Fruit fly (Drosophila melanogaster): ENCODE data around the gene Mpv17.

Mpv17 gene

dm6 chr4:984755-985154, 44.4 kb downstream of the Mpv17 start:
- TF ChIP-seq gsb-n (tag; optimal IDR thresholded peaks at IDR 0.05) (peak; percentile 25), CG18599 (GFP tag; optimal IDR thresholded peaks at IDR 0.05) (no peak), Oaz (GFP tag; IDR thresholded peaks at IDR 0.05) (no peak), BEAF-32 (GFP tag; optimal IDR thresholded peaks at IDR 0.05) (peak; percentile 3), Nf-YC (tag; optimal IDR thresholded peaks at IDR 0.05) (peak; percentile 10), nerfin-1 (tag; optimal IDR thresholded peaks at IDR 0.05) (peak; percentile 46), pros (GFP tag; optimal IDR thresholded peaks at IDR 0.05) (peak; percentile 62), C15 (GFP tag; IDR thresholded peaks at IDR 0.05) (no peak), YL-1 (GFP tag; optimal IDR thresholded peaks at IDR 0.05) (no peak), Hey (tag; optimal IDR thresholded peaks at IDR 0.05) (peak; percentile 70), CG13894 (tag; optimal IDR thresholded peaks at IDR 0.05) (peak; percentile 25), esg (GFP tag; conservative IDR thresholded peaks at IDR 0.05) (no peak), sima (GFP tag; optimal IDR thresholded peaks at IDR 0.05) (no peak), ab (GFP tag; optimal IDR thresholded peaks at IDR 0.05) (no peak), ewg (GFP tag; optimal IDR thresholded peaks at IDR 0.05) (no peak), Sry-δ (GFP tag; optimal IDR thresholded peaks at IDR 0.05) (peak; percentile 8), CG15479 (GFP tag; optimal IDR thresholded peaks at IDR 0.05) (peak; percentile 40), CG2199 (GFP tag; IDR thresholded peaks at IDR 0.05) (peak; percentile 99), tll (GFP tag; optimal IDR thresholded peaks at IDR 0.05) (peak in 1 of 2 experiments; percentile 84), sim (GFP tag; IDR thresholded peaks at IDR 0.05) (0 out of 2 replicates have a peak, but pooled peaks have one; percentile 8), bcd (GFP tag; optimal IDR thresholded peaks at IDR 0.05) (no peak), CG13287 (GFP tag; IDR thresholded peaks at IDR 0.05; ENCODE audit: partially characterized antibody) (no peak), Ada2b (GFP tag; IDR thresholded peaks at IDR 0.05) (no peak), CG14710 (tag; optimal IDR thresholded peaks at IDR 0.05) (no peak)

DNA sequence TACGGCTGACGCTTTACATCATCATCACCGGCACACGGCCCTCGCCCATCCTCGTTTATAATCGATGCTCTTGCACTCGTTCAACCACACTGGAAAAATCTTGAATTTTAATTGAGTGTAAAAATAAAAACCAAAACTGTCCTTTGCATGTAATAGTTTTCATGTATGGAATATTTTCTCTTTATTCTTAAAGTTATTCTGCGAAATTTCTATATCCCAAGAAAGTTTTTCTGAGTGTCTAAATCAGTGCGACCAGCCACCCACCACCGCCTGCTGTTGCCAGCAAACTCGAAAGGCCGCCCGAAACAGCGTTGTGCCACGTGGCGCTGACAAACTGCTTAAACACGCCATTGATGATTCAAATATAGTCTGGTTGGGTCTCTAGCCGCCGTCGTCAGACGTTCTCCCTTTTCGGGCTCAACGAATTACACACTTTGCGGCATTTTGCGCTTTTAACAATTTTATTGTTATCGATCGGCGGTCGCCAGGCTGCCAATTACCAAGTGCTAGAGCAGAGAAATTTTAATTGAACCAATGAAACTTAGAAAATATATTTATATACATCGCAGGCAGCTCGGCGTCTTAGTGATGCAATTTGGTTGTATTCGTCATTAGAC, 46.3 kb downstream of the Mpv17 start:
- peak; percentile 79 for TF ChIP-seq nmo (GFP tag; optimal IDR thresholded peaks at IDR 0.05)
- TF ChIP-seq stwl (tag; optimal IDR thresholded peaks at IDR 0.05): no peak
- no peak; the same call in 1 of the 2 replicates for TF ChIP-seq CG11247 (GFP tag; IDR thresholded peaks at IDR 0.05)
- peak; percentile 51 for TF ChIP-seq CG3163 (GFP tag; optimal IDR thresholded peaks at IDR 0.05)
- no peak for TF ChIP-seq CG2129 (GFP tag; IDR thresholded peaks at IDR 0.05; ENCODE audit: partially characterized antibody)
- TF ChIP-seq CG5953 (GFP tag; IDR thresholded peaks at IDR 0.05): peak; percentile 67
- no peak for TF ChIP-seq pzg (GFP tag; optimal IDR thresholded peaks at IDR 0.05)
- peak; percentile 36 for TF ChIP-seq CrebB (tag; optimal IDR thresholded peaks at IDR 0.05)
- TF ChIP-seq CG4707 (GFP tag; optimal IDR thresholded peaks at IDR 0.05): peak; percentile 58
- TF ChIP-seq Deaf1 (tag; optimal IDR thresholded peaks at IDR 0.05): peak; percentile 57
- no peak for TF ChIP-seq Abd-B (GFP tag; optimal IDR thresholded peaks at IDR 0.05)
- no peak for TF ChIP-seq ash1 (GFP tag; optimal IDR thresholded peaks at IDR 0.05)
- TF ChIP-seq klu (GFP tag; IDR thresholded peaks at IDR 0.05): no peak
- TF ChIP-seq eyg (GFP tag; optimal IDR thresholded peaks at IDR 0.05): peak; percentile 50
- TF ChIP-seq CG2875 (GFP tag; optimal IDR thresholded peaks at IDR 0.05): peak; percentile 79
- TF ChIP-seq nau (GFP tag; optimal IDR thresholded peaks at IDR 0.05): peak; percentile 51
- peak; percentile 47 for TF ChIP-seq Max (GFP tag; optimal IDR thresholded peaks at IDR 0.05)
- peak; percentile 82; the same call in 1 of the 2 replicates for TF ChIP-seq HLH3B (GFP tag; IDR thresholded peaks at IDR 0.05)
- TF ChIP-seq ro (GFP tag; IDR thresholded peaks at IDR 0.05): no peak; the same call in 1 of the 2 replicates
- TF ChIP-seq Hr78 (GFP tag; optimal IDR thresholded peaks at IDR 0.05): no peak
- TF ChIP-seq gro (GFP tag; optimal IDR thresholded peaks at IDR 0.05): peak; percentile 10
- no peak for TF ChIP-seq CG10959 (GFP tag; IDR thresholded peaks at IDR 0.05)
- no peak for TF ChIP-seq CG12071 (GFP tag; optimal IDR thresholded peaks at IDR 0.05)
- no peak for TF ChIP-seq Stat92E (GFP tag; optimal IDR thresholded peaks at IDR 0.05)
- TF ChIP-seq Hand (GFP tag; optimal IDR thresholded peaks at IDR 0.05): peak; percentile 61
